Worm (Caenorhabditis elegans) whole organism, L1 larva: ENCODE measurements around the gene JC8.7.

Experiments used
- egl-13 ChIP-seq: sonication (generic microtip); optimal IDR thresholded peaks from 2 replicates; lab custom pipeline; 2016; ENCODE audit warnings: missing genotype, missing genetic modification reagents, missing genetic modification characterization, missing compliant biosample characterization
- grh-1 ChIP-seq: fragments of 200-800 bp; sonication (Bioruptor generic); IDR thresholded peaks from 2 replicates; pipeline ENCODE4 v1.3.6; 2022; ENCODE audit warnings: missing genetic modification reagents, missing genetic modification characterization, missing compliant biosample characterization

The JC8.7 gene

ce11 chrIV:13300109-13300508 is 53.0 kb downstream of the JC8.7 start, which contains the start of gene kdp-1:
Gene kdp-1 (plus strand): TSS chrIV:13300188.
- TF ChIP-seq egl-13 (tag; lab: Kevin White, UChicago) (no peak), grh-1 (GFP tag; lab: Robert Waterston, UW) (0 out of 2 replicates have a peak, but pooled peaks have one; percentile 7)
- TF ChIP-seq, all 84 proteins: peak for 1
